In genomic region chrX:7995171-7995747, dm6 we compare ENCODE assay signal across 3 fruit fly cellular contexts.
TF ChIP-seq lines count a peak whose summit lies in the region.

Gene Tbh (plus strand): TSS chrX:7995697.

- TF ChIP-seq CTCF in whole organism, embryonic (GFP tag; optimal IDR thresholded peaks at IDR 0.05; lab: Kevin White, UChicago): no peak

TF ChIP-seq in whole organism, embryonic, 481 proteins besides CTCF, POLR2A, EP300 and RAD21 (continues in another document):
- no peak for TF ChIP-seq prd (optimal IDR thresholded peaks at IDR 0.05; lab: Kevin White, UChicago)
- TF ChIP-seq prd (GFP tag; IDR thresholded peaks at IDR 0.05; lab: Robert Waterston, UW): no peak
- TF ChIP-seq CG9215 (GFP tag; IDR thresholded peaks at IDR 0.05; lab: Robert Waterston, UW): peak; percentile 28; the same call in 1 of the 2 replicates
- TF ChIP-seq crol (GFP tag; IDR thresholded peaks at IDR 0.05; lab: Robert Waterston, UW): peak; percentile 63
- TF ChIP-seq dysf (GFP tag; IDR thresholded peaks at IDR 0.05; lab: Robert Waterston, UW): peak; percentile 56; the same call in 1 of the 3 replicates
- no peak for TF ChIP-seq D (optimal IDR thresholded peaks at IDR 0.05; lab: Kevin White, UChicago)
- peak; percentile 1 for TF ChIP-seq D (GFP tag; optimal IDR thresholded peaks at IDR 0.05; lab: Kevin White, UChicago)
- no peak for TF ChIP-seq CG8281 (tag; optimal IDR thresholded peaks at IDR 0.05; lab: Kevin White, UChicago)
- TF ChIP-seq Asciz (GFP tag; optimal IDR thresholded peaks at IDR 0.05; lab: Kevin White, UChicago): peak; percentile 8
- peak; percentile 9 for TF ChIP-seq fd3F (GFP tag; optimal IDR thresholded peaks at IDR 0.05; lab: Kevin White, UChicago)
- TF ChIP-seq CG17328 (GFP tag; IDR thresholded peaks at IDR 0.05; lab: Robert Waterston, UW): 0 out of 2 replicates have a peak, but pooled peaks have one; percentile 6
- no peak for TF ChIP-seq Rx (GFP tag; IDR thresholded peaks at IDR 0.05; lab: Robert Waterston, UW)
- TF ChIP-seq CG6791 (GFP tag; IDR thresholded peaks at IDR 0.05; lab: Robert Waterston, UW; ENCODE audit: partially characterized antibody): no peak
- peak; percentile 41 for TF ChIP-seq CG7839 (tag; optimal IDR thresholded peaks at IDR 0.05; lab: Kevin White, UChicago)
- peak; percentile 27 for TF ChIP-seq CG13894 (tag; optimal IDR thresholded peaks at IDR 0.05; lab: Kevin White, UChicago)
- TF ChIP-seq CG15269 (tag; optimal IDR thresholded peaks at IDR 0.05; lab: Kevin White, UChicago): peak; percentile 32
- peak; percentile 72 for TF ChIP-seq lab (GFP tag; optimal IDR thresholded peaks at IDR 0.05; lab: Kevin White, UChicago)
- no peak for TF ChIP-seq hkb (optimal IDR thresholded peaks at IDR 0.05; lab: Kevin White, UChicago)
- TF ChIP-seq hkb (GFP tag; IDR thresholded peaks at IDR 0.05; lab: Robert Waterston, UW): 0 out of 2 replicates have a peak, but pooled peaks have one; percentile 38
- TF ChIP-seq fu2 (GFP tag; optimal IDR thresholded peaks at IDR 0.05; lab: Kevin White, UChicago): no peak
- no peak for TF ChIP-seq gcm (GFP tag; optimal IDR thresholded peaks at IDR 0.05; lab: Kevin White, UChicago)
- no peak for TF ChIP-seq sug (tag; optimal IDR thresholded peaks at IDR 0.05; lab: Kevin White, UChicago)
- peak; percentile 29 for TF ChIP-seq caup (GFP tag; optimal IDR thresholded peaks at IDR 0.05; lab: Kevin White, UChicago; ENCODE audit: severe bottlenecking)
- TF ChIP-seq Rfx (GFP tag; IDR thresholded peaks at IDR 0.05; lab: Robert Waterston, UW): peak; percentile 42; the same call in 1 of the 2 replicates
- peak; percentile 98 for TF ChIP-seq Deaf1 (tag; optimal IDR thresholded peaks at IDR 0.05; lab: Kevin White, UChicago)
- TF ChIP-seq crc (GFP tag; optimal IDR thresholded peaks at IDR 0.05; lab: Kevin White, UChicago): no peak
- TF ChIP-seq CG2116 (GFP tag; optimal IDR thresholded peaks at IDR 0.05; lab: Kevin White, UChicago): no peak
- no peak for TF ChIP-seq CG12071 (GFP tag; optimal IDR thresholded peaks at IDR 0.05; lab: Kevin White, UChicago)
- TF ChIP-seq CG10209 (GFP tag; optimal IDR thresholded peaks at IDR 0.05; lab: Kevin White, UChicago): peak; percentile 38
- TF ChIP-seq kah (GFP tag; optimal IDR thresholded peaks at IDR 0.05; lab: Kevin White, UChicago): no peak

TF ChIP-seq in whole organism, prepupa, 60 proteins besides CTCF, POLR2A, EP300 and RAD21 (continues in another document):
- TF ChIP-seq CG6163 (GFP tag; IDR thresholded peaks at IDR 0.05; lab: Robert Waterston, UW) (peak; percentile 48; the same call in 1 of the 3 replicates), CG6276 (GFP tag; optimal IDR thresholded peaks at IDR 0.05; lab: Kevin White, UChicago) (no peak), CG3919 (GFP tag; optimal IDR thresholded peaks at IDR 0.05; lab: Kevin White, UChicago) (no peak), ss (GFP tag; optimal IDR thresholded peaks at IDR 0.05; lab: Kevin White, UChicago) (peak in 1 of 2 experiments; percentile 6), Sox102F (GFP tag; optimal IDR thresholded peaks at IDR 0.05; lab: Kevin White, UChicago) (no peak), CG7368 (GFP tag; optimal IDR thresholded peaks at IDR 0.05; lab: Kevin White, UChicago) (no peak), salr (GFP tag; optimal IDR thresholded peaks at IDR 0.05; lab: Kevin White, UChicago) (peak in 1 of 2 experiments; percentile 8), CG9139 (GFP tag; optimal IDR thresholded peaks at IDR 0.05; lab: Kevin White, UChicago) (no peak), CG16779 (tag; optimal IDR thresholded peaks at IDR 0.05; lab: Kevin White, UChicago) (no peak), eg (GFP tag; IDR thresholded peaks at IDR 0.05; lab: Robert Waterston, UW) (peak; percentile 36; the same call in 1 of the 3 replicates), Eip78C (GFP tag; lab: Kevin White, UChicago) (peak; percentile 70), CG6792 (GFP tag; optimal IDR thresholded peaks at IDR 0.05; lab: Kevin White, UChicago) (no peak), Eip75B (GFP tag; optimal IDR thresholded peaks at IDR 0.05; lab: Kevin White, UChicago) (no peak), CG4318 (GFP tag; optimal IDR thresholded peaks at IDR 0.05; lab: Kevin White, UChicago) (peak; percentile 3), CG8319 (GFP tag; optimal IDR thresholded peaks at IDR 0.05; lab: Kevin White, UChicago) (no peak), OdsH (GFP tag; optimal IDR thresholded peaks at IDR 0.05; lab: Kevin White, UChicago) (peak; percentile 26), fkh (GFP tag; optimal IDR thresholded peaks at IDR 0.05; lab: Kevin White, UChicago) (peak; percentile 32), dsx (GFP tag; optimal IDR thresholded peaks at IDR 0.05; lab: Kevin White, UChicago; ENCODE audit: poor library complexity, severe bottlenecking) (no peak), CG8632 (GFP tag; optimal IDR thresholded peaks at IDR 0.05; lab: Kevin White, UChicago) (no peak), CG8119 (GFP tag; IDR thresholded peaks at IDR 0.05; lab: Robert Waterston, UW) (0 out of 3 replicates have a peak, but pooled peaks have one; percentile 29), achi (GFP tag; optimal IDR thresholded peaks at IDR 0.05; lab: Kevin White, UChicago) (peak; percentile 15), CG32006 (GFP tag; optimal IDR thresholded peaks at IDR 0.05; lab: Kevin White, UChicago) (peak; percentile 50), CG34406 (GFP tag; optimal IDR thresholded peaks at IDR 0.05; lab: Kevin White, UChicago) (no peak), CG10669 (GFP tag; optimal IDR thresholded peaks at IDR 0.05; lab: Kevin White, UChicago) (no peak), CG6808 (GFP tag; optimal IDR thresholded peaks at IDR 0.05; lab: Kevin White, UChicago) (peak; percentile 93), lz (GFP tag; optimal IDR thresholded peaks at IDR 0.05; lab: Kevin White, UChicago) (no peak), Met (GFP tag; optimal IDR thresholded peaks at IDR 0.05; lab: Kevin White, UChicago) (no peak), Sox14 (GFP tag; optimal IDR thresholded peaks at IDR 0.05; lab: Kevin White, UChicago) (no peak), svp (GFP tag; lab: Kevin White, UChicago) (peak; percentile 20), CG15336 (GFP tag; IDR thresholded peaks at IDR 0.05; lab: Robert Waterston, UW) (0 out of 2 replicates have a peak, but pooled peaks have one; percentile 47), pdm3 (GFP tag; optimal IDR thresholded peaks at IDR 0.05; lab: Kevin White, UChicago) (no peak), esn (GFP tag; optimal IDR thresholded peaks at IDR 0.05; lab: Kevin White, UChicago) (no peak)

TF ChIP-seq in whole organism, pupa, 21 proteins besides CTCF, POLR2A, EP300 and RAD21:
- 0 out of 3 replicates have a peak, but pooled peaks have one; percentile 9 for TF ChIP-seq fd96Ca (GFP tag; IDR thresholded peaks at IDR 0.05; lab: Robert Waterston, UW)
- no peak for TF ChIP-seq CG10348 (GFP tag; IDR thresholded peaks at IDR 0.05; lab: Robert Waterston, UW)
- peak; percentile 35 for TF ChIP-seq Pif1B (GFP tag; optimal IDR thresholded peaks at IDR 0.05; lab: Kevin White, UChicago)
- no peak for TF ChIP-seq gl (tag; optimal IDR thresholded peaks at IDR 0.05; lab: Kevin White, UChicago)
- TF ChIP-seq CG8159 (tag; optimal IDR thresholded peaks at IDR 0.05; lab: Kevin White, UChicago): peak; percentile 29
- peak; percentile 41 for TF ChIP-seq CG14655 (GFP tag; optimal IDR thresholded peaks at IDR 0.05; lab: Kevin White, UChicago)
- TF ChIP-seq CG15710 (tag; optimal IDR thresholded peaks at IDR 0.05; lab: Kevin White, UChicago): peak; percentile 3
- no peak for TF ChIP-seq Pif1A (GFP tag; optimal IDR thresholded peaks at IDR 0.05; lab: Kevin White, UChicago)
- peak; percentile 45; the same call in 1 of the 3 replicates for TF ChIP-seq CG4496 (GFP tag; IDR thresholded peaks at IDR 0.05; lab: Robert Waterston, UW)
- peak; percentile 31; the same call in 1 of the 2 replicates for TF ChIP-seq CG32121 (GFP tag; IDR thresholded peaks at IDR 0.05; lab: Robert Waterston, UW)
- TF ChIP-seq Ets98B (GFP tag; IDR thresholded peaks at IDR 0.05; lab: Robert Waterston, UW): no peak
- no peak for TF ChIP-seq D1 (tag; optimal IDR thresholded peaks at IDR 0.05; lab: Kevin White, UChicago)

Comparison
In these comparisons a context has a peak if more than half of its experiments do, and no peak if none do; other contexts are left out.
1. Of the 7 proteins assayed by ChIP-seq in both whole organism, embryonic and whole organism, prepupa: peak only in whole organism, embryonic: Blimp-1, CG6854 and Sox102F; only in whole organism, prepupa: none; in both: none; in neither: 4.